Fruit fly (Drosophila melanogaster) whole organism, embryonic: Measurements from ENCODE around the gene CG15528.

Source experiments
- Ada2b ChIP-seq: fragments of 200-800 bp; sonication (Bioruptor generic); IDR thresholded peaks from 2 replicates; pipeline ENCODE4 v1.3.6; 2022; ENCODE audit warnings: missing biosample characterization, missing genetic modification characterization
- Antp ChIP-seq: fragments of 200-800 bp; sonication (Bioruptor generic); optimal IDR thresholded peaks from 3 replicates; lab custom pipeline; 2016; ENCODE audit warnings: missing biosample characterization, missing genetic modification characterization
- Atf-2 ChIP-seq: fragments of 200-800 bp; sonication (Bioruptor generic); optimal IDR thresholded peaks from 2 replicates; lab custom pipeline; 2016; ENCODE audit warnings: missing biosample characterization, missing genetic modification characterization
- BtbVII ChIP-seq: fragments of 200-800 bp; sonication (Bioruptor generic); optimal IDR thresholded peaks from 3 replicates; lab custom pipeline; 2017; ENCODE audit warnings: missing biosample characterization, mild to moderate bottlenecking, missing genetic modification characterization
- CG10321 ChIP-seq: fragments of 200-800 bp; sonication (Bioruptor generic); IDR thresholded peaks from 2 replicates; pipeline ENCODE4 v1.3.6; 2022; ENCODE audit warnings: missing biosample characterization, missing genetic modification characterization
- CG11456 ChIP-seq: fragments of 200-800 bp; sonication (Bioruptor generic); IDR thresholded peaks from 3 replicates; pipeline ENCODE4 v1.3.6; 2022; ENCODE audit warnings: missing biosample characterization, missing genetic modification characterization
- CG12769 ChIP-seq: fragments of 200-800 bp; sonication (Bioruptor generic); optimal IDR thresholded peaks from 2 replicates; lab custom pipeline; 2019; ENCODE audit warnings: missing biosample characterization, mild to moderate bottlenecking, missing genetic modification characterization, moderate library complexity
- CG15269 ChIP-seq: fragments of 200-800 bp; sonication (Bioruptor generic); optimal IDR thresholded peaks from 2 replicates; lab custom pipeline; 2018; ENCODE audit warnings: missing biosample characterization, mild to moderate bottlenecking, missing genetic modification characterization, moderate library complexity
- CG1647 ChIP-seq: fragments of 200-800 bp; sonication (Bioruptor generic); optimal IDR thresholded peaks from 3 replicates; lab custom pipeline; 2016; ENCODE audit warnings: missing biosample characterization, missing genetic modification characterization
- CG17186 ChIP-seq: fragments of 200-800 bp; sonication (Bioruptor generic); optimal IDR thresholded peaks from 3 replicates; lab custom pipeline; 2017; ENCODE audit warnings: missing biosample characterization, missing genetic modification reagents, missing genetic modification characterization
- CG17829 ChIP-seq: fragments of 200-800 bp; optimal IDR thresholded peaks from 2 replicates; lab custom pipeline; 2019; ENCODE audit warnings: missing biosample characterization, mild to moderate bottlenecking, missing genetic modification characterization, moderate library complexity
- CG2889 ChIP-seq: fragments of 200-800 bp; sonication (Bioruptor generic); IDR thresholded peaks from 3 replicates; pipeline ENCODE4 v1.3.6; 2022; ENCODE audit warnings: missing biosample characterization, missing genetic modification characterization
- CG3847 ChIP-seq: fragments of 200-800 bp; sonication (Bioruptor generic); IDR thresholded peaks from 2 replicates; pipeline ENCODE4 v1.3.6; 2022; ENCODE audit warnings: missing biosample characterization, missing genetic modification characterization
- CG4854 ChIP-seq: fragments of 200-800 bp; sonication (Bioruptor generic); optimal IDR thresholded peaks from 2 replicates; lab custom pipeline; 2016; ENCODE audit warnings: missing biosample characterization, missing genetic modification characterization, inconsistent platforms
- CG7556 ChIP-seq: fragments of 200-800 bp; sonication (Bioruptor generic); optimal IDR thresholded peaks from 2 replicates; lab custom pipeline; 2017; ENCODE audit warnings: missing biosample characterization, mild to moderate bottlenecking, missing genetic modification characterization
- CG7839 ChIP-seq: fragments of 200-800 bp; sonication (Bioruptor generic); optimal IDR thresholded peaks from 3 replicates; lab custom pipeline; 2018; ENCODE audit warnings: missing biosample characterization, mild to moderate bottlenecking, missing genetic modification characterization, moderate library complexity
- CG7987 ChIP-seq: fragments of 200-800 bp; sonication (Bioruptor generic); optimal IDR thresholded peaks from 2 replicates; lab custom pipeline; 2018; ENCODE audit warnings: missing biosample characterization, mild to moderate bottlenecking, missing genetic modification characterization, moderate library complexity
- CG9437 ChIP-seq: fragments of 200-800 bp; sonication (Bioruptor generic); optimal IDR thresholded peaks from 2 replicates; lab custom pipeline; 2018; ENCODE audit warnings: missing biosample characterization, mild to moderate bottlenecking, missing genetic modification characterization
- CG9797 ChIP-seq: fragments of 200-800 bp; sonication (Bioruptor generic); optimal IDR thresholded peaks from 3 replicates; lab custom pipeline; 2018; ENCODE audit warnings: missing biosample characterization, mild to moderate bottlenecking, missing genetic modification characterization
- Camta ChIP-seq: fragments of 200-800 bp; sonication (Bioruptor generic); optimal IDR thresholded peaks from 2 replicates; lab custom pipeline; 2016; ENCODE audit warnings: missing biosample characterization, missing genetic modification characterization
- Dip2 ChIP-seq: fragments of 200-800 bp; sonication (Bioruptor generic); IDR thresholded peaks from 2 replicates; pipeline ENCODE4 v1.3.6; 2022; ENCODE audit warnings: missing biosample characterization, missing genetic modification characterization
- Elba2 ChIP-seq: fragments of 200-800 bp; sonication (Bioruptor generic); optimal IDR thresholded peaks from 3 replicates; lab custom pipeline; 2016; ENCODE audit warnings: missing biosample characterization, missing genetic modification characterization
- Ets65A ChIP-seq: fragments of 200-800 bp; sonication (Bioruptor generic); peaks from one replicate; lab custom pipeline; 2016; ENCODE audit warnings: missing biosample characterization, missing genetic modification characterization
- H2.0 ChIP-seq: fragments of 200-800 bp; sonication (Bioruptor generic); IDR thresholded peaks from 2 replicates; pipeline ENCODE4 v1.3.6; 2022; ENCODE audit warnings: missing biosample characterization, missing genetic modification characterization
- HLHmδ ChIP-seq: fragments of 200-800 bp; sonication (Bioruptor generic); optimal IDR thresholded peaks from 2 replicates; lab custom pipeline; 2018; ENCODE audit warnings: missing biosample characterization, mild to moderate bottlenecking, missing genetic modification characterization, moderate library complexity
- Hr78 ChIP-seq, 2 experiments: fragments of 200-800 bp in 1 of 2; fragments of >200 bp in 1 of 2; sonication (Bioruptor generic) in 1 of 2; optimal IDR thresholded peaks; 2 replicates each; lab custom pipeline; 2017 to 2019; ENCODE audit warnings: missing biosample characterization in 2 of 2, missing genetic modification characterization in 2 of 2, mild to moderate bottlenecking in 1 of 2, moderate library complexity in 1 of 2
- Kr ChIP-seq: fragments of 200-800 bp; sonication (Bioruptor generic); optimal IDR thresholded peaks from 2 replicates; lab custom pipeline; 2017; ENCODE audit warnings: missing biosample characterization, mild to moderate bottlenecking, missing genetic modification characterization
- MBD-R2 ChIP-seq: fragments of 200-800 bp; sonication (Bioruptor generic); IDR thresholded peaks from 2 replicates; pipeline ENCODE4 v1.3.6; 2022; ENCODE audit warnings: missing biosample characterization, missing genetic modification characterization
- MTF-1 ChIP-seq: fragments of 200-800 bp; sonication (Bioruptor generic); optimal IDR thresholded peaks from 2 replicates; lab custom pipeline; 2018; ENCODE audit warnings: missing biosample characterization, mild to moderate bottlenecking, missing genetic modification characterization, borderline replicate concordance
- Max ChIP-seq: fragments of 200-800 bp; sonication (Bioruptor generic); optimal IDR thresholded peaks from 2 replicates; lab custom pipeline; 2016; ENCODE audit warnings: missing biosample characterization, mild to moderate bottlenecking, missing genetic modification characterization
- Mes4 ChIP-seq: fragments of 200-800 bp; sonication (Bioruptor generic); optimal IDR thresholded peaks from 2 replicates; lab custom pipeline; 2016; ENCODE audit warnings: missing biosample characterization, missing genetic modification characterization
- Myb ChIP-seq: fragments of 200-800 bp; sonication (Bioruptor generic); optimal IDR thresholded peaks from 2 replicates; lab custom pipeline; 2016; ENCODE audit warnings: missing biosample characterization, missing genetic modification characterization
- Rfx ChIP-seq: fragments of 200-800 bp; sonication (Bioruptor generic); IDR thresholded peaks from 2 replicates; pipeline ENCODE4 v1.3.6; 2022; ENCODE audit warnings: missing biosample characterization, missing genetic modification characterization
- Spps ChIP-seq: fragments of 200-800 bp; sonication (Bioruptor generic); optimal IDR thresholded peaks from 2 replicates; lab custom pipeline; 2018; ENCODE audit warnings: missing biosample characterization, mild to moderate bottlenecking, missing genetic modification characterization
- Sry-β ChIP-seq: fragments of 200-800 bp; sonication (Bioruptor generic); optimal IDR thresholded peaks from 2 replicates; lab custom pipeline; 2018; ENCODE audit warnings: missing biosample characterization, mild to moderate bottlenecking, missing genetic modification characterization, moderate library complexity
- cad ChIP-seq: fragments of >200 bp; optimal IDR thresholded peaks from 2 replicates; lab custom pipeline; 2017; ENCODE audit warnings: missing biosample characterization, missing genetic modification characterization
- crol ChIP-seq: fragments of 200-800 bp; sonication (Bioruptor generic); IDR thresholded peaks from 2 replicates; pipeline ENCODE4 v1.3.6; 2022; ENCODE audit warnings: missing biosample characterization, missing genetic modification characterization
- fd102C ChIP-seq: fragments of 200-800 bp; sonication (Bioruptor generic); optimal IDR thresholded peaks from 2 replicates; lab custom pipeline; 2018; ENCODE audit warnings: missing biosample characterization, mild to moderate bottlenecking, missing genetic modification characterization, moderate library complexity
- ham ChIP-seq: fragments of 200-800 bp; sonication (Bioruptor generic); IDR thresholded peaks from 2 replicates; pipeline ENCODE4 v1.3.6; 2022; ENCODE audit warnings: missing biosample characterization, missing genetic modification characterization
- ken ChIP-seq: fragments of 200-800 bp; sonication (Bioruptor generic); IDR thresholded peaks from 3 replicates; pipeline ENCODE4 v1.3.6; 2022; ENCODE audit warnings: missing biosample characterization, missing genetic modification characterization
- mirr ChIP-seq: fragments of 200-800 bp; sonication (Bioruptor generic); optimal IDR thresholded peaks from 3 replicates; lab custom pipeline; 2018; ENCODE audit warnings: missing biosample characterization, mild to moderate bottlenecking, missing genetic modification characterization
- mld ChIP-seq: fragments of 200-800 bp; sonication (Bioruptor generic); IDR thresholded peaks from 3 replicates; pipeline ENCODE4 v1.3.6; 2022; ENCODE audit warnings: missing biosample characterization, missing genetic modification characterization; ENCODE audit not compliant: partially characterized antibody
- org-1 ChIP-seq: fragments of 200-800 bp; sonication (Bioruptor generic); optimal IDR thresholded peaks from 2 replicates; lab custom pipeline; 2017; ENCODE audit warnings: missing biosample characterization, missing genetic modification characterization
- pnt ChIP-seq: fragments of 200-800 bp; sonication (Bioruptor generic); optimal IDR thresholded peaks from 3 replicates; lab custom pipeline; 2016; ENCODE audit warnings: missing biosample characterization, missing genetic modification characterization
- pros ChIP-seq: fragments of 200-800 bp; sonication (Bioruptor generic); optimal IDR thresholded peaks from 3 replicates; lab custom pipeline; 2019; ENCODE audit warnings: missing biosample characterization, mild to moderate bottlenecking, missing genetic modification characterization, moderate library complexity
- pzg ChIP-seq: fragments of 200-800 bp; sonication (Bioruptor generic); optimal IDR thresholded peaks from 3 replicates; lab custom pipeline; 2018; ENCODE audit warnings: missing biosample characterization, mild to moderate bottlenecking, missing genetic modification characterization, moderate library complexity
- schlank ChIP-seq: fragments of 200-800 bp; sonication (Bioruptor generic); optimal IDR thresholded peaks from 2 replicates; lab custom pipeline; 2018; ENCODE audit warnings: missing biosample characterization, mild to moderate bottlenecking, missing genetic modification characterization
- slbo ChIP-seq: fragments of 200-800 bp; sonication (Bioruptor generic); IDR thresholded peaks from 2 replicates; pipeline ENCODE4 v1.3.6; 2022; ENCODE audit warnings: missing biosample characterization, missing genetic modification characterization
- slou ChIP-seq: fragments of 200-800 bp; sonication (Bioruptor generic); optimal IDR thresholded peaks from 3 replicates; lab custom pipeline; 2016; ENCODE audit warnings: missing biosample characterization, missing genetic modification characterization
- tll ChIP-seq, 2 experiments: fragments of 200-800 bp in 1 of 2; fragments of >200 bp in 1 of 2; sonication (Bioruptor generic) in 1 of 2; optimal IDR thresholded peaks; 2 replicates each; lab custom pipeline; 2017 to 2019; ENCODE audit warnings: missing biosample characterization in 2 of 2, missing genetic modification characterization in 2 of 2, mild to moderate bottlenecking in 1 of 2, moderate library complexity in 1 of 2

Gene CG15528

DNA sequence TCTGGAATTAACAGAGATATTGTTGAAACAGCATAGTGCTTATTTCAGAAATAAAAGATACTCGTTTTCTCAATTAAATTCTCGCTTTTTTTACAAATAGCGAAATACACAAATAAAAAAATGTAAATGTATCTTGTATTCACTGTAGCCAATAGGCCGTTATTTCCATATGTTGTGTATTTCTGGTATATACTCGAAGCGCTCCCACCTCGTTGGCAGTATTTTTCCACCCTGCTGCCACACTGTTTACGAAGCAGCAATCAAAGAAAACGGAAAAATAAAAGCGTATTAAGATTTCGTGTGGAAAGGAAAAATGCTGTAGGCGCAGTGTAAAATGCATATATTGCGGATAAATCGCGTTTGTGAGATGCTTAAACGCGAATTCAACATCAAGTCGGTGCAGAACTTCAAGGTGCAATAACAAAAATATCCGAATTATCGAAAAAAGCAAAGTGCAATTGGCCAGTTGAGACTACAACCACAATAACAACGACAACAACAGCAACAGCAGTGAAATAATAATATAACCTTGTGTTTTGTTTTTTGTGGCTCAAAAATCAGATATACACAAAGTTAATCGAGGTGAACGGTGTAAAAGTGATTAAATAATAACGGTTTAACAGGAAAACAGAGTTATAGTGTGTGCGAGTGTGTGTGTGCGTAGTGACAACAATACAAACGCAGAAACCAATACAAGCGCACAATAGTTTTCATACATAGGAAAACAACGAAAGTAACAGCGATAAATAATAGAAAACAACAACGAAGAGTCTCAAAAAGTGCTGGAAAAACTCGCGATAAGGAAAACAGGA, 6.4 kb upstream of the CG15528 start, which contains the start of gene sima (continued):
- TF ChIP-seq pros (GFP tag; lab: Kevin White, UChicago), result no peak
- TF ChIP-seq CG7556 (GFP tag; lab: Kevin White, UChicago), result no peak
- no peak for TF ChIP-seq pnt (GFP tag; lab: Kevin White, UChicago)
- TF ChIP-seq MTF-1 (GFP tag; lab: Kevin White, UChicago), result no peak
- no peak; the same call in 1 of the 2 replicates for TF ChIP-seq H2.0 (GFP tag; lab: Robert Waterston, UW)
- TF ChIP-seq Ada2b (GFP tag; lab: Robert Waterston, UW), result peak; percentile 59
- TF ChIP-seq schlank (tag; lab: Kevin White, UChicago), result no peak
- no peak for TF ChIP-seq CG11456
- no peak for TF ChIP-seq cad (GFP tag; lab: Kevin White, UChicago)
- TF ChIP-seq HLHmδ, result no peak
- no peak for TF ChIP-seq CG10321 (GFP tag; lab: Robert Waterston, UW)
- peak; percentile 47 for TF ChIP-seq CG7839 (tag; lab: Kevin White, UChicago)
- no peak for TF ChIP-seq crol (GFP tag; lab: Robert Waterston, UW)
- no peak for TF ChIP-seq Mes4
- TF ChIP-seq CG9437, result no peak
- no peak for TF ChIP-seq mld
- TF ChIP-seq Ets65A (GFP tag; lab: Kevin White, UChicago), result peak; percentile 86
- no peak for TF ChIP-seq Max (GFP tag; lab: Kevin White, UChicago)
- TF ChIP-seq pzg, result peak; percentile 86
- TF ChIP-seq Spps (tag; lab: Kevin White, UChicago), result no peak
- no peak for TF ChIP-seq slou (GFP tag; lab: Kevin White, UChicago)
- peak; percentile 30 for TF ChIP-seq Camta (GFP tag; lab: Kevin White, UChicago)
- TF ChIP-seq Elba2 (GFP tag; lab: Kevin White, UChicago), result peak; percentile 97
- TF ChIP-seq fd102C (GFP tag; lab: Kevin White, UChicago), result no peak
- TF ChIP-seq CG1647, result no peak
- TF ChIP-seq tll (GFP tag; optimal IDR thresholded peaks at IDR 0.05; lab: Kevin White, UChicago), result no peak
- no peak for TF ChIP-seq Antp (GFP tag; lab: Kevin White, UChicago)
- peak; percentile 88 for TF ChIP-seq Myb (GFP tag; lab: Kevin White, UChicago)
- TF ChIP-seq Kr, result no peak
- no peak for TF ChIP-seq ham (GFP tag; lab: Robert Waterston, UW)
- no peak for TF ChIP-seq CG7987
- no peak for TF ChIP-seq CG2889
- TF ChIP-seq CG4854 (GFP tag; lab: Kevin White, UChicago), result no peak
- peak; percentile 38 for TF ChIP-seq CG17829
- TF ChIP-seq ken (GFP tag; lab: Robert Waterston, UW), result no peak
- TF ChIP-seq CG15269 (tag; lab: Kevin White, UChicago), result peak; percentile 4
- TF ChIP-seq Sry-β (GFP tag; lab: Kevin White, UChicago), result peak; percentile 51
- no peak for TF ChIP-seq BtbVII (GFP tag; lab: Kevin White, UChicago)
- TF ChIP-seq CG9797, result peak; percentile 90
- TF ChIP-seq CG12769 (tag; lab: Kevin White, UChicago), result peak; percentile 55
- peak; percentile 77 for TF ChIP-seq slbo
- no peak for TF ChIP-seq Dip2 (GFP tag; lab: Robert Waterston, UW)
- no peak for TF ChIP-seq Hr78 (GFP tag; optimal IDR thresholded peaks at IDR 0.05; lab: Kevin White, UChicago)
- TF ChIP-seq CG3847 (GFP tag; lab: Robert Waterston, UW), result peak; percentile 26; the same call in 1 of the 2 replicates
- no peak for TF ChIP-seq org-1
- no peak for TF ChIP-seq mirr (GFP tag; lab: Kevin White, UChicago)
- peak; percentile 64 for TF ChIP-seq Rfx (GFP tag; lab: Robert Waterston, UW)
- peak; percentile 65 for TF ChIP-seq MBD-R2 (GFP tag; lab: Robert Waterston, UW)
- no peak for TF ChIP-seq CG17186 (GFP tag; lab: Kevin White, UChicago)
- no peak for TF ChIP-seq Atf-2
